Comparison of ENCODE assay signal across 6 worm cellular contexts in the genomic region with DNA sequence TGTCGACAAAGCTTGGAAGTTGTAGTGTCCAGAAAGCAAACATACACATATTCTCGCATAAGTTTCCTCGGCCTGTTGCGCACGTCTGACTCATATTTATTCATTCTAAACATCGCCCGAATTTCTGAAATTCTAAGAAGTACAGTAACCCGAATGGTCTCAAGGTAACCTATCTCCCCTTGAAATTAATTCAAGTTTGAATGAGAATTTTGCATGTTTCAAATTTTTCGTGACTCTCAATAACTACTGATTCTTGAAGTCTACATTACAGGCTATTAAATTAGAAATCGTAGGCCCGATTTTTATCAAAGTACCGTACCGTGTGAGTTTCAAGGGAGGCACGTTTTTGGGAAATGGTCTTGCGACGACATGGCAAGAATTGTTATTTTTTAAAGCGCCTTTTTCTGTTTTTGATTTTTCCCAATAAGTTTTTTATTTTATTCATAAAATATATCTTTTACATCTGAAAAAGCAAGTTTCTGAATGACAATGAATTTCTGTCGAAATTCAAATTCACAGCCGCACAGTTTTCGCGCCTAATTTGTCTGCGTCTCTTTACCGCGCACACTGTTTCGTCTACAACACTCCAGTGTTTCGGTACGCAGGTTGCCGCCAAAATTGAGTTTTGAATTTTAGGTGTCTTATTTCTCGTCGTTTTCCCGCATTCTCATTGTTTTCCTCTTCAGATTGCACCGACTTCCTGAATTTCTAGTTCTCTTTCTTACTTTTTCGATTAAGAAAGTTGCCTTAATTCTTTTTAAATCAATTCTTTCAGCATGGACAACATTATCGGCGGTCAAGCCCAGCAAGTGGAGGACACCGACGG.
TF ChIP-seq lines count a peak whose summit lies in the region.

A gene (minus strand): TSS at position 51 of the 826 bp plus-strand sequence.
A gene (plus strand): TSS at position 776 of the 826 bp plus-strand sequence.

TF ChIP-seq in whole organism, L1 larva, 84 proteins besides CTCF, POLR2A, EP300 and RAD21 (continues in another document):
- TF ChIP-seq C16A3.4 (tag; optimal IDR thresholded peaks at IDR 0.05; lab: Kevin White, UChicago), result peak; percentile 40
- no peak for TF ChIP-seq jun-1 (tag; optimal IDR thresholded peaks at IDR 0.05; lab: Kevin White, UChicago)
- peak in 1 of 2 experiments; percentile 71 for TF ChIP-seq lsy-2 (tag; optimal IDR thresholded peaks at IDR 0.05; lab: Kevin White, UChicago)
- TF ChIP-seq lir-3 (tag; optimal IDR thresholded peaks at IDR 0.05; lab: Kevin White, UChicago; ENCODE audit: poor library complexity), result no peak
- TF ChIP-seq fkh-10 (GFP tag; optimal IDR thresholded peaks at IDR 0.05; lab: Kevin White, UChicago), result no peak
- no peak for TF ChIP-seq sup-37 (GFP tag; optimal IDR thresholded peaks at IDR 0.05; lab: Kevin White, UChicago)
- no peak for TF ChIP-seq zip-4 (GFP tag; optimal IDR thresholded peaks at IDR 0.05; lab: Kevin White, UChicago)
- TF ChIP-seq mef-2 (tag; optimal IDR thresholded peaks at IDR 0.05; lab: Kevin White, UChicago), result no peak
- TF ChIP-seq hlh-17 (GFP tag; optimal IDR thresholded peaks at IDR 0.05; lab: Kevin White, UChicago; ENCODE audit: borderline replicate concordance), result no peak
- no peak for TF ChIP-seq ztf-11 (tag; optimal IDR thresholded peaks at IDR 0.05; lab: Kevin White, UChicago)
- no peak for TF ChIP-seq nhr-12 (tag; optimal IDR thresholded peaks at IDR 0.05; lab: Kevin White, UChicago)
- no peak for TF ChIP-seq snpc-4 (tag; optimal IDR thresholded peaks at IDR 0.05; lab: Kevin White, UChicago)
- TF ChIP-seq elt-3 (tag; optimal IDR thresholded peaks at IDR 0.05; lab: Kevin White, UChicago), result no peak

TF ChIP-seq in whole organism, L2 larva, 48 proteins besides CTCF, POLR2A, EP300 and RAD21:
- TF ChIP-seq unc-62 (GFP tag; optimal IDR thresholded peaks at IDR 0.05; lab: Kevin White, UChicago) (no peak), lsy-2 (tag; optimal IDR thresholded peaks at IDR 0.05; lab: Kevin White, UChicago) (peak in 1 of 2 experiments; percentile 20), ztf-1 (GFP tag; conservative IDR thresholded peaks at IDR 0.05; lab: Robert Waterston, UW) (no peak), lin-39 (tag; optimal IDR thresholded peaks at IDR 0.05; lab: Kevin White, UChicago) (no peak), gmeb-1 (tag; optimal IDR thresholded peaks at IDR 0.05; lab: Kevin White, UChicago) (peak; percentile 62), dmd-4 (tag; optimal IDR thresholded peaks at IDR 0.05; lab: Kevin White, UChicago) (no peak), elt-3 (tag; optimal IDR thresholded peaks at IDR 0.05; lab: Kevin White, UChicago) (no peak), ztf-11 (tag; optimal IDR thresholded peaks at IDR 0.05; lab: Kevin White, UChicago) (no peak), C34F6.9 (tag; optimal IDR thresholded peaks at IDR 0.05; lab: Kevin White, UChicago) (peak; percentile 16), nhr-237 (tag; optimal IDR thresholded peaks at IDR 0.05; lab: Kevin White, UChicago) (no peak), nhr-21 (tag; optimal IDR thresholded peaks at IDR 0.05; lab: Kevin White, UChicago) (no peak), crh-2 (tag; optimal IDR thresholded peaks at IDR 0.05; lab: Kevin White, UChicago) (no peak), nhr-12 (tag; optimal IDR thresholded peaks at IDR 0.05; lab: Kevin White, UChicago) (no peak), zag-1 (tag; optimal IDR thresholded peaks at IDR 0.05; lab: Kevin White, UChicago) (no peak)
TF ChIP-seq in whole organism, L2 larva: peak in this region for 3.

TF ChIP-seq in whole organism, L3 larva, 47 proteins besides CTCF, POLR2A, EP300 and RAD21 (continues in another document):
- TF ChIP-seq mdl-1 (tag; optimal IDR thresholded peaks at IDR 0.05; lab: Kevin White, UChicago) (no peak), nhr-23 (tag; optimal IDR thresholded peaks at IDR 0.05; lab: Kevin White, UChicago) (no peak), tbx-2 (tag; optimal IDR thresholded peaks at IDR 0.05; lab: Kevin White, UChicago) (no peak), lin-15B (tag; optimal IDR thresholded peaks at IDR 0.05; lab: Kevin White, UChicago) (no peak), elt-3 (tag; optimal IDR thresholded peaks at IDR 0.05; lab: Kevin White, UChicago) (no peak), aly-2 (tag; optimal IDR thresholded peaks at IDR 0.05; lab: Kevin White, UChicago) (no peak), nhr-77 (tag; optimal IDR thresholded peaks at IDR 0.05; lab: Kevin White, UChicago) (no peak), ceh-28 (tag; optimal IDR thresholded peaks at IDR 0.05; lab: Kevin White, UChicago) (no peak), nhr-28 (tag; optimal IDR thresholded peaks at IDR 0.05; lab: Kevin White, UChicago) (no peak), nhr-25 (tag; optimal IDR thresholded peaks at IDR 0.05; lab: Kevin White, UChicago) (peak; percentile 72), nhr-237 (tag; optimal IDR thresholded peaks at IDR 0.05; lab: Kevin White, UChicago) (no peak), ama-1 (optimal IDR thresholded peaks at IDR 0.05; lab: Kevin White, UChicago) (no peak), unc-62 (GFP tag; optimal IDR thresholded peaks at IDR 0.05; lab: Kevin White, UChicago) (no peak), nfya-1 (tag; optimal IDR thresholded peaks at IDR 0.05; lab: Kevin White, UChicago; ENCODE audit: insufficient read depth) (peak; percentile 18), pqm-1 (tag; optimal IDR thresholded peaks at IDR 0.05; lab: Kevin White, UChicago) (no peak)

TF ChIP-seq in whole organism, L4 larva, 104 proteins besides CTCF, POLR2A, EP300 and RAD21 (continues in another document):
- TF ChIP-seq nhr-28 (tag; optimal IDR thresholded peaks at IDR 0.05; lab: Kevin White, UChicago) (peak; percentile 70), egl-43 (GFP tag; IDR thresholded peaks at IDR 0.05; lab: Robert Waterston, UW) (no peak), hlh-11 (tag; optimal IDR thresholded peaks at IDR 0.05; lab: Kevin White, UChicago) (no peak), unc-39 (tag; optimal IDR thresholded peaks at IDR 0.05; lab: Kevin White, UChicago) (no peak), cey-2 (tag; optimal IDR thresholded peaks at IDR 0.05; lab: Kevin White, UChicago; ENCODE audit: borderline replicate concordance, insufficient read depth) (no peak), ces-1 (GFP tag; optimal IDR thresholded peaks at IDR 0.05; lab: Kevin White, UChicago) (no peak), hif-1 (tag; optimal IDR thresholded peaks at IDR 0.05; lab: Kevin White, UChicago) (no peak), hmg-1.1 (GFP tag; IDR thresholded peaks at IDR 0.05; lab: Robert Waterston, UW) (no peak), nhr-41 (GFP tag; IDR thresholded peaks at IDR 0.05; lab: Robert Waterston, UW) (no peak), ctbp-1 (GFP tag; IDR thresholded peaks at IDR 0.05; lab: Robert Waterston, UW) (no peak), daf-16 (GFP tag; optimal IDR thresholded peaks at IDR 0.05; lab: Kevin White, UChicago) (no peak), daf-16 (tag; optimal IDR thresholded peaks at IDR 0.05; lab: Kevin White, UChicago) (peak; percentile 23), dpl-1 (GFP tag; optimal IDR thresholded peaks at IDR 0.05; lab: Kevin White, UChicago) (peak; percentile 79), vab-7 (GFP tag; IDR thresholded peaks at IDR 0.05; lab: Robert Waterston, UW) (no peak), nhr-10 (tag; optimal IDR thresholded peaks at IDR 0.05; lab: Kevin White, UChicago) (no peak)

TF ChIP-seq in whole organism, mixed stage, embryonic, 35 proteins besides CTCF, POLR2A, EP300 and RAD21:
- TF ChIP-seq pha-4 (tag; optimal IDR thresholded peaks at IDR 0.05; lab: Kevin White, UChicago) (peak; percentile 11), ceh-43 (GFP tag; optimal IDR thresholded peaks at IDR 0.05; lab: Kevin White, UChicago) (no peak)

TF ChIP-seq in whole organism, young adult, 124 proteins besides CTCF, POLR2A, EP300 and RAD21 (continues in another document):
- peak; percentile 66 for TF ChIP-seq dpl-1 (GFP tag; optimal IDR thresholded peaks at IDR 0.05; lab: Kevin White, UChicago)
- TF ChIP-seq ceh-79 (tag; optimal IDR thresholded peaks at IDR 0.05; lab: Kevin White, UChicago), result no peak
- TF ChIP-seq Y79H2A.3 (GFP tag; conservative IDR thresholded peaks at IDR 0.05; lab: Robert Waterston, UW), result 0 out of 2 replicates have a peak, but pooled peaks have one; percentile 6
- TF ChIP-seq lin-40 (tag; optimal IDR thresholded peaks at IDR 0.05; lab: Kevin White, UChicago), result no peak
- no peak for TF ChIP-seq F23B12.7 (tag; optimal IDR thresholded peaks at IDR 0.05; lab: Kevin White, UChicago; ENCODE audit: insufficient read depth)
- TF ChIP-seq F33H1.4 (GFP tag; IDR thresholded peaks at IDR 0.05; lab: Robert Waterston, UW), result peak; percentile 86
- TF ChIP-seq ets-4 (GFP tag; optimal IDR thresholded peaks at IDR 0.05; lab: Kevin White, UChicago), result no peak
- TF ChIP-seq nhr-179 (tag; optimal IDR thresholded peaks at IDR 0.05; lab: Kevin White, UChicago), result no peak
- 0 out of 2 replicates have a peak, but pooled peaks have one; percentile 19 for TF ChIP-seq rcor-1 (GFP tag; IDR thresholded peaks at IDR 0.05; lab: Robert Waterston, UW)
- peak; percentile 92 for TF ChIP-seq lsl-1 (GFP tag; optimal IDR thresholded peaks at IDR 0.05; lab: Kevin White, UChicago)
- TF ChIP-seq madf-6 (GFP tag; IDR thresholded peaks at IDR 0.05; lab: Robert Waterston, UW), result peak; percentile 94
- TF ChIP-seq tbx-9 (tag; optimal IDR thresholded peaks at IDR 0.05; lab: Kevin White, UChicago; ENCODE audit: borderline replicate concordance), result no peak
- TF ChIP-seq hmg-1.2 (GFP tag; IDR thresholded peaks at IDR 0.05; lab: Robert Waterston, UW), result peak; percentile 96
- peak; percentile 3 for TF ChIP-seq tlf-1 (GFP tag; optimal IDR thresholded peaks at IDR 0.05; lab: Kevin White, UChicago)
- peak; percentile 72 for TF ChIP-seq ceh-91 (GFP tag; IDR thresholded peaks at IDR 0.05; lab: Robert Waterston, UW)
- peak; percentile 55 for TF ChIP-seq D2030.7 (GFP tag; IDR thresholded peaks at IDR 0.05; lab: Robert Waterston, UW)
- no peak for TF ChIP-seq hlh-26 (GFP tag; conservative IDR thresholded peaks at IDR 0.05; lab: Robert Waterston, UW)
- TF ChIP-seq Y95B8A.8 (GFP tag; IDR thresholded peaks at IDR 0.05; lab: Robert Waterston, UW), result no peak
- peak; percentile 0 for TF ChIP-seq attf-5 (GFP tag; optimal IDR thresholded peaks at IDR 0.05; lab: Kevin White, UChicago)
- peak; percentile 68 for TF ChIP-seq dox-1 (GFP tag; IDR thresholded peaks at IDR 0.05; lab: Robert Waterston, UW)
- 0 out of 2 replicates have a peak, but pooled peaks have one; percentile 15 for TF ChIP-seq B0336.3 (GFP tag; IDR thresholded peaks at IDR 0.05; lab: Robert Waterston, UW)
- peak; percentile 13; the same call in 1 of the 2 replicates for TF ChIP-seq mcd-1 (GFP tag; IDR thresholded peaks at IDR 0.05; lab: Robert Waterston, UW)
- TF ChIP-seq xnd-1 (tag; optimal IDR thresholded peaks at IDR 0.05; lab: Kevin White, UChicago), result peak; percentile 81
- no peak for TF ChIP-seq atf-7 (tag; optimal IDR thresholded peaks at IDR 0.05; lab: Kevin White, UChicago)
- TF ChIP-seq unc-130 (GFP tag; optimal IDR thresholded peaks at IDR 0.05; lab: Kevin White, UChicago), result peak; percentile 37
- no peak for TF ChIP-seq B0035.1 (tag; optimal IDR thresholded peaks at IDR 0.05; lab: Kevin White, UChicago)
- peak; percentile 66 for TF ChIP-seq snpc-3.4 (tag; optimal IDR thresholded peaks at IDR 0.05; lab: Kevin White, UChicago)
- peak; percentile 87 for TF ChIP-seq efl-1 (GFP tag; optimal IDR thresholded peaks at IDR 0.05; lab: Kevin White, UChicago)
